Fruit fly (Drosophila melanogaster) whole organism, wandering third instar larva: ENCODE measurements around the gene CG31751.

ENCODE experiments used
- Abd-B ChIP-seq: fragments of >200 bp; optimal IDR thresholded peaks from 2 replicates; lab custom pipeline; 2017; ENCODE audit warnings: missing biosample characterization, missing genetic modification characterization
- CG9705 ChIP-seq: fragments of 200-800 bp; sonication (Bioruptor generic); optimal IDR thresholded peaks from 2 replicates; lab custom pipeline; 2018; ENCODE audit warnings: missing biosample characterization, mild to moderate bottlenecking, missing genetic modification characterization
- Dfd ChIP-seq: fragments of >200 bp; optimal IDR thresholded peaks from 2 replicates; lab custom pipeline; 2017; ENCODE audit warnings: missing biosample characterization, missing genetic modification characterization
- GATAd ChIP-seq: sonication (Bioruptor generic); optimal IDR thresholded peaks from 2 replicates; lab custom pipeline; 2016; ENCODE audit warnings: missing biosample characterization, missing genetic modification characterization
- Hr78 ChIP-seq: fragments of >200 bp; optimal IDR thresholded peaks from 2 replicates; lab custom pipeline; 2017; ENCODE audit warnings: missing biosample characterization, missing genetic modification characterization
- Vsx2 ChIP-seq: fragments of 200-300, 225-300 bp; sonication (Bioruptor generic); optimal IDR thresholded peaks from 2 replicates; lab custom pipeline; 2018; ENCODE audit warnings: missing biosample characterization, missing genetic modification characterization; ENCODE audit not compliant: partially characterized antibody
- fru ChIP-seq: fragments of 200-800 bp; sonication (Bioruptor generic); optimal IDR thresholded peaks from 3 replicates; lab custom pipeline; 2016; ENCODE audit warnings: missing biosample characterization, mild to moderate bottlenecking, missing genetic modification characterization
- lola ChIP-seq: fragments of >200 bp; optimal IDR thresholded peaks from 2 replicates; lab custom pipeline; 2017; ENCODE audit warnings: missing biosample characterization, missing genetic modification characterization
- pan ChIP-seq: fragments of >200 bp; optimal IDR thresholded peaks from 2 replicates; lab custom pipeline; 2017
- psq ChIP-seq: fragments of 200-800 bp; sonication (Bioruptor generic); optimal IDR thresholded peaks from 3 replicates; lab custom pipeline; 2017; ENCODE audit warnings: missing biosample characterization, mild to moderate bottlenecking, missing genetic modification characterization, moderate library complexity
- usp ChIP-seq: fragments of >200 bp; optimal IDR thresholded peaks from 2 replicates; lab custom pipeline; 2017; ENCODE audit warnings: missing biosample characterization, missing genetic modification characterization
- woc ChIP-seq: sonication (Bioruptor generic); optimal IDR thresholded peaks from 2 replicates; lab custom pipeline; 2016; ENCODE audit warnings: missing biosample characterization, mild to moderate bottlenecking, missing genetic modification characterization

DNA sequence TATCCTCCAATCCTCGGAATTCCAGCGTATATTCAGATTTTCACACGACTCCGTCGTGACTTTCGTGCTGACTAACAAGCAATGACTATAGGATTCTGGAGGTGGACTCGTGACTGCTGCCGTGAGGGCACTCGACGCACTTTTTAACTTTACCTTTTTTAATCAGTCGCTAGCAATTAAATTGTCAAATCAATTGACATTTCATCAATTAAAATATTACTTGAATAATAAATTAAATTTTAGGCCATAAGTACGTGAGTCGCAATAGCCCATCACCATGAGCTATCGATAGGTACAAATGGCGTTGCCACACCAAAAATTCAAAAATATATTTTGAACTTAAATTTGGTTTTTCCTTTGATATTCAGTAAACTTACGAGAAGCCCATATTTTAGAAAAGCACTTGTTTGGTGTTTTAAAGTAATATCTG lies 28.6 kb downstream of the CG31751 start, which contains the start of gene Jwa:
- TF ChIP-seq usp (GFP tag; lab: Kevin White, UChicago), result no peak
- TF ChIP-seq psq, result peak; percentile 88
- no peak for TF ChIP-seq Vsx2 (GFP tag; lab: Kevin White, UChicago)
- no peak for TF ChIP-seq GATAd (GFP tag; lab: Kevin White, UChicago)
- TF ChIP-seq Dfd (GFP tag; lab: Kevin White, UChicago), result no peak
- no peak for TF ChIP-seq Hr78
- TF ChIP-seq woc (GFP tag; lab: Kevin White, UChicago), result peak; percentile 88
- TF ChIP-seq pan (lab: Kevin White, UChicago), result no peak
- peak; percentile 92 for TF ChIP-seq fru (GFP tag; lab: Kevin White, UChicago)
- no peak for TF ChIP-seq lola (GFP tag; lab: Kevin White, UChicago)
- no peak for TF ChIP-seq Abd-B (GFP tag; lab: Kevin White, UChicago)
- peak; percentile 74 for TF ChIP-seq CG9705 (GFP tag; lab: Kevin White, UChicago)
